Worm (Caenorhabditis elegans) whole organism, mixed stage, embryonic: ENCODE results near the gene F28A12.10.

Experiments used
- M03D4.4 ChIP-seq: sonication (generic microtip); optimal IDR thresholded peaks from 2 replicates; lab custom pipeline; 2017; ENCODE audit warnings: mild to moderate bottlenecking, missing genetic modification characterization, missing compliant biosample characterization
- bed-3 ChIP-seq: fragments of 200-800 bp; sonication (Bioruptor generic); optimal IDR thresholded peaks from 3 replicates; lab custom pipeline; 2018; ENCODE audit warnings: mild to moderate bottlenecking, missing genetic modification characterization, moderate library complexity, missing compliant biosample characterization
- blmp-1 ChIP-seq: fragments of 150-350 bp; optimal IDR thresholded peaks from 2 replicates; lab custom pipeline; 2014; ENCODE audit warnings: missing biosample characterization, missing genetic modification characterization
- ceh-39 ChIP-seq: fragments of 150-350 bp; optimal IDR thresholded peaks from 2 replicates; lab custom pipeline; 2014; ENCODE audit warnings: missing biosample characterization, missing genetic modification characterization
- ceh-43 ChIP-seq: fragments of 200-800 bp; sonication (Bioruptor generic); optimal IDR thresholded peaks from 2 replicates; lab custom pipeline; 2018; ENCODE audit warnings: mild to moderate bottlenecking, missing genetic modification characterization, moderate library complexity, missing compliant biosample characterization
- ceh-83 ChIP-seq: fragments of 200-800 bp; sonication (Bioruptor generic); optimal IDR thresholded peaks from 2 replicates; lab custom pipeline; 2018; ENCODE audit warnings: mild to moderate bottlenecking, missing genetic modification characterization, missing compliant biosample characterization
- ces-1 ChIP-seq: fragments of 150-350 bp; optimal IDR thresholded peaks from 2 replicates; lab custom pipeline; 2014; ENCODE audit warnings: missing biosample characterization, missing genetic modification reagents, missing genetic modification characterization
- cnd-1 ChIP-seq: fragments of 200-800 bp; sonication (Bioruptor generic); optimal IDR thresholded peaks from 2 replicates; lab custom pipeline; 2018; ENCODE audit warnings: mild to moderate bottlenecking, missing genetic modification characterization, missing compliant biosample characterization
- elt-3 ChIP-seq: fragments of 150-350 bp; optimal IDR thresholded peaks from 2 replicates; lab custom pipeline; 2014; ENCODE audit warnings: missing biosample characterization, missing genetic modification characterization
- ham-2 ChIP-seq: fragments of 200-800 bp; sonication (Bioruptor generic); optimal IDR thresholded peaks from 2 replicates; lab custom pipeline; 2018; ENCODE audit warnings: mild to moderate bottlenecking, missing genetic modification characterization, missing compliant biosample characterization
- hlh-1 ChIP-seq: fragments of 150-350 bp; optimal IDR thresholded peaks from 2 replicates; lab custom pipeline; 2014; ENCODE audit warnings: missing biosample characterization, missing genetic modification reagents, missing genetic modification characterization
- lin-13 ChIP-seq: fragments of 150-350 bp; optimal IDR thresholded peaks from 2 replicates; lab custom pipeline; 2014; ENCODE audit warnings: missing biosample characterization, missing genetic modification characterization
- lin-32 ChIP-seq: fragments of 200-800 bp; sonication (Bioruptor generic); optimal IDR thresholded peaks from 2 replicates; lab custom pipeline; 2018; ENCODE audit warnings: mild to moderate bottlenecking, missing genetic modification characterization, missing compliant biosample characterization
- lsy-2 ChIP-seq: fragments of 150-350 bp; optimal IDR thresholded peaks from 2 replicates; lab custom pipeline; 2014; ENCODE audit warnings: missing biosample characterization, missing genetic modification characterization
- mab-5 ChIP-seq: fragments of 150-350 bp; optimal IDR thresholded peaks from 2 replicates; lab custom pipeline; 2014; ENCODE audit warnings: missing biosample characterization, missing genetic modification characterization
- mep-1 ChIP-seq: fragments of 150-350 bp; optimal IDR thresholded peaks from 2 replicates; lab custom pipeline; 2017; ENCODE audit warnings: missing biosample characterization, missing genetic modification reagents, missing genetic modification characterization, inconsistent platforms
- mls-2 ChIP-seq: sonication (generic microtip); optimal IDR thresholded peaks from 2 replicates; lab custom pipeline; 2016; ENCODE audit warnings: mild to moderate bottlenecking, missing genetic modification characterization, moderate library complexity, missing compliant biosample characterization
- nhr-12 ChIP-seq: fragments of 150-350 bp; optimal IDR thresholded peaks from 2 replicates; lab custom pipeline; 2014; ENCODE audit warnings: missing biosample characterization, missing genetic modification characterization
- nhr-237 ChIP-seq: fragments of 150-350 bp; optimal IDR thresholded peaks from 2 replicates; lab custom pipeline; 2014; ENCODE audit warnings: missing biosample characterization, missing genetic modification characterization
- nhr-28 ChIP-seq: fragments of 150-350 bp; optimal IDR thresholded peaks from 2 replicates; lab custom pipeline; 2014; ENCODE audit warnings: missing biosample characterization, missing genetic modification characterization
- nhr-76 ChIP-seq: sonication (generic microtip); optimal IDR thresholded peaks from 2 replicates; lab custom pipeline; 2017; ENCODE audit warnings: missing biosample characterization, missing genetic modification characterization
- pha-4 ChIP-seq: fragments of 150-350 bp; optimal IDR thresholded peaks from 2 replicates; lab custom pipeline; 2018; ENCODE audit warnings: missing biosample characterization, missing genetic modification reagents, missing genetic modification characterization
- snpc-4 ChIP-seq: fragments of 150-350 bp; optimal IDR thresholded peaks from 2 replicates; lab custom pipeline; 2014; ENCODE audit warnings: missing biosample characterization, missing genetic modification characterization
- sptf-1 ChIP-seq: sonication (generic microtip); optimal IDR thresholded peaks from 2 replicates; lab custom pipeline; 2017; ENCODE audit warnings: mild to moderate bottlenecking, missing genetic modification characterization, moderate library complexity, missing compliant biosample characterization
- tbx-8 ChIP-seq: fragments of 200-800 bp; sonication (Bioruptor generic); optimal IDR thresholded peaks from 2 replicates; lab custom pipeline; 2018; ENCODE audit warnings: mild to moderate bottlenecking, missing genetic modification characterization, moderate library complexity, missing compliant biosample characterization
- unc-120 ChIP-seq: sonication (generic microtip); optimal IDR thresholded peaks from 2 replicates; lab custom pipeline; 2017; ENCODE audit warnings: missing genetic modification characterization, missing compliant biosample characterization; ENCODE audit not compliant: poor library complexity, severe bottlenecking
- unc-39 ChIP-seq: fragments of 150-350 bp; optimal IDR thresholded peaks from 2 replicates; lab custom pipeline; 2014; ENCODE audit warnings: missing biosample characterization, missing genetic modification characterization
- unc-62 ChIP-seq: fragments of 150-350 bp; optimal IDR thresholded peaks from 2 replicates; lab custom pipeline; 2014; ENCODE audit warnings: missing biosample characterization, missing genetic modification reagents, missing genetic modification characterization
- zip-8 ChIP-seq: fragments of 150-350 bp; optimal IDR thresholded peaks from 2 replicates; lab custom pipeline; 2014; ENCODE audit warnings: missing biosample characterization, missing genetic modification characterization
- ztf-11 ChIP-seq: fragments of 150-350 bp; optimal IDR thresholded peaks from 2 replicates; lab custom pipeline; 2014; ENCODE audit warnings: missing biosample characterization, missing genetic modification characterization

Gene F28A12.10

DNA sequence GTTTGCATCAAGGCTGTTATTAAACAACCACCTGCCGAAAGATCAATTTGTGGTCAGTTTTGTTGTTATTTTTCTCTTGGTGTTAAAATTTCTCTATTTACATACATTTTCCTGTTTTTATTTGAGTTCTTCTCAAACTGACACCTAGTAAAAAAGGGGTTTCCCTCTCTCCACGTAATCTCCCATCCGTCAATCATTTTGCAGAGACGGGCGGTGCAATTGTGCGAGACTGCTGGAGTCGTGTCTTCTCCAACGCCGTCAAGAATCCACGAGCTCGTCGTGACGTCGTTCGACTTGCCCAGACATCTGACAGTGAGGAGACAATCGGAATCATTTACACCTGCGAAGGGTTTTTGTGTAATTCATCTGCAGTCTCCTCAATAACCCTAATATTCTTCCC is 11.2 kb downstream of the F28A12.10 start:
- TF ChIP-seq tbx-8 (GFP tag; lab: Kevin White, UChicago) = no peak
- TF ChIP-seq ceh-83 = no peak
- no peak for TF ChIP-seq elt-3 (tag; lab: Kevin White, UChicago)
- TF ChIP-seq ceh-39 (tag; lab: Kevin White, UChicago) = no peak
- TF ChIP-seq mep-1 (tag; lab: Kevin White, UChicago) = no peak
- TF ChIP-seq pha-4 (tag; lab: Kevin White, UChicago) = no peak

DNA sequence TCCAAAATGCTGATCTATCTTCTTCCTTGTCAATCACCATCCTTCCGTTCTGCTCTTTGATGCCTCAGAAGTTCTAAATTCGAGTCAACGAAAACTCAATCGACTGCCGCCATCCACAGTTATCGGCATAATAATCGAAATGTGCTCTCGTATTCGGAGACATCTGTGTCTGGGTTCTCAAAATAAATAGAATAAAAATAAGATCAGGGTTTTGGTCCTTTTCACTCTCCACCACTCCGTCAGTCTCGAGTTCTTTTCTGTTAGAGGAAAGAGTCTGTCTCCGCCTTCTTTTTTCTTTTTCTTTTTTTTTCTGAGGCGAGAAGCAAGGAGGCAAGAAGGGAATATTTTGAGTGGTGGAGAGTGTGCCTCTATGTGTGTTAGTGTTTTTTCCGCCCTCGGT is 13.8 kb downstream of the F28A12.10 start, which contains the start of gene F41E6.17:
Gene F41E6.17 (plus strand): TSS at position 348 of the 400 bp plus-strand sequence.
- no peak for TF ChIP-seq mep-1 (tag; lab: Kevin White, UChicago)
- no peak for TF ChIP-seq cnd-1 (tag; lab: Kevin White, UChicago)
- TF ChIP-seq lin-13 (tag; lab: Kevin White, UChicago) = no peak
- no peak for TF ChIP-seq nhr-28 (tag; lab: Kevin White, UChicago)
- no peak for TF ChIP-seq unc-120 (tag; lab: Kevin White, UChicago)
- TF ChIP-seq lsy-2 (tag; lab: Kevin White, UChicago) = no peak
- TF ChIP-seq ces-1 (GFP tag; lab: Kevin White, UChicago) = peak; percentile 41
- no peak for TF ChIP-seq snpc-4 (tag; lab: Kevin White, UChicago)
- TF ChIP-seq unc-39 (tag; lab: Kevin White, UChicago) = no peak

DNA sequence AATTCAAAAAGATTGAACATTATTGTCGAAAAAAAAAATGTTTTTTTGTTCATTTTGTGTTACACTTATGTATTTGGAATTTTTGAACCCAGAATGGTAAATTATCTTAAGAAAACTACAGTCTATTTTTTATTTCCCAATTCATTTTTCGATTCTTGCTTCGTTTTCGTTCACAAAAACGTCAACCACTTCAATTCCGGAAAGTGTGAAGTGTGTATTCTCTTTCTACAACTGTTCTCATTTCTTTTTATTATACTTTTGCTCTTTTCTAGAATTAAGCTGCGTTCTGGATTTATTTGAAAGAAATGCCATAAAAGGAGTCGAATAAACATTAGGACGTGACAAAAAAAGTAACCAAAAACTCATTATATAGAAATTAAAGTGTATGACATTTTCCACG is 15.3 kb downstream of the F28A12.10 start, which contains the start of gene F41E6.1:
Gene F41E6.1 (plus strand): TSS at position 301 of the 400 bp plus-strand sequence.
- TF ChIP-seq mab-5 (no peak), ceh-39 (tag; lab: Kevin White, UChicago) (no peak)

DNA sequence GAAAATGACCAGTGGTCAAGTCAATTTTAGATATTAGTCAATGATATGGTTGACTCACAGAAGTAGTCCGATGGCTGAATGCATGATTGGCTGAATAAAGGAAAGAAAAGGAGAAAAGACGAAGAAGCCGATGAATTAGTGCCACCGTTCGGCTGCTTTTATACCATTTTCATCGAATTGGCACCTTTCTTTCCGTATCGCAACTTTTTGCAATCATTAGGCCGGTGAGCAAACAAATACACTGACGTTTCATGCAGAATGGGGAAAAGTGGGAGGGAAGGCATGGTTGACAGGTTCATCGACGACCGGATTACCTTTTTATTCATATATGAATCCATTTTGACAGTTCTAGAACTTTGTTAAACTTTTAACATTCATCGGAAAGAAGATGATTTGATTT is 16.4 kb downstream of the F28A12.10 start, which contains the start of gene idpc-2:
Gene idpc-2 (minus strand): TSS at position 101 of the 400 bp plus-strand sequence.
- TF ChIP-seq lin-32 (GFP tag; lab: Kevin White, UChicago) (no peak), ham-2 (no peak), snpc-4 (tag; lab: Kevin White, UChicago) (no peak), bed-3 (no peak), lin-13 (tag; lab: Kevin White, UChicago) (no peak), zip-8 (tag; lab: Kevin White, UChicago) (no peak), nhr-12 (no peak), tbx-8 (GFP tag; lab: Kevin White, UChicago) (no peak), ceh-43 (GFP tag; lab: Kevin White, UChicago) (no peak), hlh-1 (tag; lab: Kevin White, UChicago) (no peak), ceh-39 (tag; lab: Kevin White, UChicago) (no peak), unc-62 (GFP tag; lab: Kevin White, UChicago) (no peak), nhr-28 (tag; lab: Kevin White, UChicago) (no peak), lsy-2 (tag; lab: Kevin White, UChicago) (no peak), M03D4.4 (tag; lab: Kevin White, UChicago) (no peak), nhr-237 (no peak), mls-2 (tag; lab: Kevin White, UChicago) (no peak)
- TF ChIP-seq, all 35 proteins: peak for 0

DNA sequence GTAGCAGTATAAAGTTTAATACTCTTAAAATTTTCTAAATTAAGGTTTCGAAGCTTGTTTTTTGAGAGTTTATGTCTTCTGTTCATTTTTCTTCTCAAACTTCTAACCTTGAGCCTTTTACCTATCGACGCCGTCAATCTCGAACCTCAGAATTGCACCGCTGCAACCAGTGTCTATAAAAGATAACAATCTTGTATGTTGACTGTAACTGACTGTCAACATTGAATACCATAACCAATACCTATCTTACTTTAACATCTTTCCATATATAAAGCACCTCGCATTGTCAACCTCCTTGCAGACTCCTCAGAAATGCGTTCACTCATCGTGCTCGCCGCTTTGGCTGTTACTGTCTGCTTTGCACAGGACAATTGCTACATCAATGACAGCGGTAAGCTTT is 18.8 kb downstream of the F28A12.10 start, which contains the start of gene grd-5:
Gene grd-5 (plus strand): TSS at position 295 of the 400 bp plus-strand sequence.
- no peak for TF ChIP-seq sptf-1 (tag; lab: Kevin White, UChicago)
- no peak for TF ChIP-seq M03D4.4 (tag; lab: Kevin White, UChicago)
- TF ChIP-seq tbx-8 (GFP tag; lab: Kevin White, UChicago) = no peak
- TF ChIP-seq lin-32 (GFP tag; lab: Kevin White, UChicago) = no peak
- TF ChIP-seq nhr-76 (tag; lab: Kevin White, UChicago) = no peak
- no peak for TF ChIP-seq ceh-43 (GFP tag; lab: Kevin White, UChicago)
- TF ChIP-seq cnd-1 (tag; lab: Kevin White, UChicago) = no peak
- no peak for TF ChIP-seq ceh-83
- TF ChIP-seq hlh-1 (tag; lab: Kevin White, UChicago) = no peak
- no peak for TF ChIP-seq mab-5
- no peak for TF ChIP-seq unc-62 (GFP tag; lab: Kevin White, UChicago)
- no peak for TF ChIP-seq lsy-2 (tag; lab: Kevin White, UChicago)
- TF ChIP-seq ztf-11 (tag; lab: Kevin White, UChicago) = no peak
- no peak for TF ChIP-seq blmp-1 (tag; lab: Kevin White, UChicago)
